Worm (Caenorhabditis elegans) whole organism, late embryonic: ENCODE measurements around the gene T01D1.8.

Experiments used
- C08G9.2 ChIP-seq: sonication (generic microtip); optimal IDR thresholded peaks from 2 replicates; lab custom pipeline; 2016; ENCODE audit warnings: mild to moderate bottlenecking, missing genetic modification characterization, moderate library complexity, missing compliant biosample characterization
- C38D4.7 ChIP-seq: fragments of 200-800 bp; sonication (Bioruptor generic); optimal IDR thresholded peaks from 2 replicates; lab custom pipeline; 2018; ENCODE audit warnings: mild to moderate bottlenecking, missing genetic modification characterization, moderate library complexity, missing compliant biosample characterization
- K02D7.2 ChIP-seq: sonication (generic microtip); optimal IDR thresholded peaks from 2 replicates; lab custom pipeline; 2017; ENCODE audit warnings: mild to moderate bottlenecking, missing genetic modification characterization, missing compliant biosample characterization
- K09A11.1 ChIP-seq: sonication (generic microtip); optimal IDR thresholded peaks from 2 replicates; lab custom pipeline; 2017; ENCODE audit warnings: antibody characterized with exemption, mild to moderate bottlenecking, missing genetic modification characterization, missing compliant biosample characterization; ENCODE audit not compliant: insufficient read depth
- ceh-14 ChIP-seq: sonication (generic microtip); optimal IDR thresholded peaks from 2 replicates; lab custom pipeline; 2016; ENCODE audit warnings: missing genotype, missing genetic modification characterization, missing compliant biosample characterization
- ceh-18 ChIP-seq: sonication (generic microtip); optimal IDR thresholded peaks from 2 replicates; lab custom pipeline; 2016; ENCODE audit warnings: missing genetic modification characterization, missing compliant biosample characterization
- ceh-24 ChIP-seq: sonication (generic microtip); optimal IDR thresholded peaks from 2 replicates; lab custom pipeline; 2016; ENCODE audit warnings: mild to moderate bottlenecking, missing genetic modification characterization, missing compliant biosample characterization
- ceh-30 ChIP-seq: fragments of 150-350 bp; optimal IDR thresholded peaks from 2 replicates; lab custom pipeline; 2014; ENCODE audit warnings: missing biosample characterization, missing genetic modification characterization
- ceh-48 ChIP-seq: sonication (generic microtip); optimal IDR thresholded peaks from 2 replicates; lab custom pipeline; 2016; ENCODE audit warnings: missing genetic modification characterization, inconsistent platforms, missing compliant biosample characterization
- ceh-6 ChIP-seq: fragments of 200-800 bp; sonication (Bioruptor generic); optimal IDR thresholded peaks from 2 replicates; lab custom pipeline; 2018; ENCODE audit warnings: mild to moderate bottlenecking, missing genetic modification characterization, missing compliant biosample characterization
- che-1 ChIP-seq: sonication (generic microtip); optimal IDR thresholded peaks from 2 replicates; lab custom pipeline; 2016; ENCODE audit warnings: mild to moderate bottlenecking, missing genetic modification characterization, missing compliant biosample characterization
- dmd-4 ChIP-seq: sonication (generic microtip); optimal IDR thresholded peaks from 2 replicates; lab custom pipeline; 2016; ENCODE audit warnings: borderline replicate concordance, missing genetic modification characterization, missing compliant biosample characterization
- dve-1 ChIP-seq: sonication (generic microtip); optimal IDR thresholded peaks from 2 replicates; lab custom pipeline; 2017; ENCODE audit warnings: antibody characterized with exemption, mild to moderate bottlenecking, missing genetic modification characterization, missing compliant biosample characterization
- elt-4 ChIP-seq: sonication (generic microtip); optimal IDR thresholded peaks from 2 replicates; lab custom pipeline; 2016; ENCODE audit warnings: missing genetic modification characterization, missing compliant biosample characterization
- ets-4 ChIP-seq: sonication (generic microtip); optimal IDR thresholded peaks from 2 replicates; lab custom pipeline; 2016; ENCODE audit warnings: missing genetic modification characterization, missing compliant biosample characterization
- eyg-1 ChIP-seq: sonication (generic microtip); optimal IDR thresholded peaks from 2 replicates; lab custom pipeline; 2016; ENCODE audit warnings: missing genotype, missing genetic modification characterization, missing compliant biosample characterization
- fkh-10 ChIP-seq: fragments of 150-350 bp; optimal IDR thresholded peaks from 2 replicates; lab custom pipeline; 2014; ENCODE audit warnings: missing biosample characterization, missing genetic modification reagents, missing genetic modification characterization
- fkh-6 ChIP-seq: sonication (generic microtip); optimal IDR thresholded peaks from 2 replicates; lab custom pipeline; 2016; ENCODE audit warnings: missing genetic modification characterization, missing compliant biosample characterization
- gmeb-2 ChIP-seq: sonication (generic microtip); optimal IDR thresholded peaks from 2 replicates; lab custom pipeline; 2016; ENCODE audit warnings: missing genetic modification characterization, inconsistent platforms, missing compliant biosample characterization
- hlh-13 ChIP-seq: fragments of 200-800 bp; sonication (Bioruptor generic); optimal IDR thresholded peaks from 2 replicates; lab custom pipeline; 2018; ENCODE audit warnings: mild to moderate bottlenecking, missing genetic modification characterization, missing compliant biosample characterization
- hlh-15 ChIP-seq: sonication (generic microtip); optimal IDR thresholded peaks from 2 replicates; lab custom pipeline; 2016; ENCODE audit warnings: missing genetic modification characterization, missing compliant biosample characterization
- hlh-30 ChIP-seq: sonication (generic microtip); optimal IDR thresholded peaks from 2 replicates; lab custom pipeline; 2017; ENCODE audit warnings: antibody characterized with exemption, missing genetic modification characterization, missing compliant biosample characterization; ENCODE audit not compliant: insufficient read depth
- hlh-6 ChIP-seq: sonication (generic microtip); optimal IDR thresholded peaks from 2 replicates; lab custom pipeline; 2016; ENCODE audit warnings: missing genotype, missing genetic modification characterization, missing compliant biosample characterization
- hlh-8 ChIP-seq: sonication (generic microtip); optimal IDR thresholded peaks from 2 replicates; lab custom pipeline; 2016; ENCODE audit warnings: missing genotype, missing genetic modification characterization, missing compliant biosample characterization
- lim-6 ChIP-seq: sonication (generic microtip); optimal IDR thresholded peaks from 2 replicates; lab custom pipeline; 2016; ENCODE audit warnings: missing genetic modification characterization, missing compliant biosample characterization
- lin-11 ChIP-seq: fragments of 200-800 bp; sonication (Bioruptor generic); optimal IDR thresholded peaks from 2 replicates; lab custom pipeline; 2018; ENCODE audit warnings: mild to moderate bottlenecking, missing genetic modification characterization, missing compliant biosample characterization
- madf-2 ChIP-seq: sonication (generic microtip); optimal IDR thresholded peaks from 2 replicates; lab custom pipeline; 2017; ENCODE audit warnings: missing genetic modification characterization, missing compliant biosample characterization
- nhr-232 ChIP-seq: sonication (generic microtip); optimal IDR thresholded peaks from 2 replicates; lab custom pipeline; 2016; ENCODE audit warnings: missing genetic modification characterization, missing compliant biosample characterization
- odd-2 ChIP-seq: sonication (generic microtip); optimal IDR thresholded peaks from 2 replicates; lab custom pipeline; 2017; ENCODE audit warnings: antibody characterized with exemption, mild to moderate bottlenecking, missing genetic modification characterization, missing compliant biosample characterization
- pat-9 ChIP-seq: fragments of 200-800 bp; sonication (Bioruptor generic); optimal IDR thresholded peaks from 2 replicates; lab custom pipeline; 2018; ENCODE audit warnings: mild to moderate bottlenecking, missing genetic modification characterization, moderate library complexity, missing compliant biosample characterization
- pha-4 ChIP-seq: fragments of 150-350 bp; optimal IDR thresholded peaks from 2 replicates; lab custom pipeline; 2018; ENCODE audit warnings: missing biosample characterization, missing genetic modification reagents, missing genetic modification characterization
- pqm-1 ChIP-seq: sonication (generic microtip); optimal IDR thresholded peaks from 2 replicates; lab custom pipeline; 2016; ENCODE audit warnings: missing genetic modification characterization, missing compliant biosample characterization
- pros-1 ChIP-seq: fragments of 150-350 bp; optimal IDR thresholded peaks from 2 replicates; lab custom pipeline; 2014; ENCODE audit warnings: missing biosample characterization, missing genetic modification reagents, missing genetic modification characterization
- ref-2 ChIP-seq: sonication (generic microtip); optimal IDR thresholded peaks from 2 replicates; lab custom pipeline; 2016; ENCODE audit warnings: missing genetic modification characterization, missing compliant biosample characterization
- sox-2 ChIP-seq: fragments of 200-800 bp; sonication (Bioruptor generic); IDR thresholded peaks from 2 replicates; pipeline ENCODE4 v1.3.6; 2022; ENCODE audit warnings: missing genetic modification reagents, missing genetic modification characterization, missing compliant biosample characterization
- sox-4 ChIP-seq: sonication (generic microtip); optimal IDR thresholded peaks from 2 replicates; lab custom pipeline; 2017; ENCODE audit warnings: mild to moderate bottlenecking, missing genetic modification characterization, inconsistent platforms, missing compliant biosample characterization
- tbx-2 ChIP-seq: sonication (generic microtip); optimal IDR thresholded peaks from 2 replicates; lab custom pipeline; 2016; ENCODE audit warnings: missing genetic modification characterization, missing compliant biosample characterization
- tbx-7 ChIP-seq: sonication (generic microtip); optimal IDR thresholded peaks from 2 replicates; lab custom pipeline; 2016; ENCODE audit warnings: missing genotype, missing genetic modification characterization, missing compliant biosample characterization
- unc-3 ChIP-seq, 2 experiments: fragments of 200-800 bp in 1 of 2; sonication (Bioruptor generic) in 1 of 2; sonication (generic microtip) in 1 of 2; conservative IDR thresholded peaks in 1 of 2; optimal IDR thresholded peaks in 1 of 2; 2 replicates each; pipeline versions ENCODE4 v1.3.6 to Lab custom; 2016 to 2022; ENCODE audit warnings: missing compliant biosample characterization in 2 of 2, missing genetic modification characterization in 2 of 2, missing genetic modification reagents in 1 of 2
- unc-42 ChIP-seq: sonication (generic microtip); optimal IDR thresholded peaks from 2 replicates; lab custom pipeline; 2016; ENCODE audit warnings: missing genotype, missing genetic modification characterization, missing compliant biosample characterization
- unc-55 ChIP-seq: sonication (generic microtip); optimal IDR thresholded peaks from 2 replicates; lab custom pipeline; 2017; ENCODE audit warnings: missing biosample characterization, missing genetic modification reagents, missing genetic modification characterization
- unc-86 ChIP-seq: sonication (generic microtip); optimal IDR thresholded peaks from 2 replicates; lab custom pipeline; 2016; ENCODE audit warnings: missing genetic modification characterization, missing compliant biosample characterization
- ztf-16 ChIP-seq: sonication (generic microtip); optimal IDR thresholded peaks from 2 replicates; lab custom pipeline; 2017; ENCODE audit warnings: missing genetic modification characterization, missing compliant biosample characterization

The T01D1.8 gene

ce11 chrII:216598-216997 is 30.1 kb downstream of the T01D1.8 start, which contains the start of gene F48A11.4 (continued):
- TF ChIP-seq ref-2 (peak; percentile 57), ets-4 (peak; percentile 41), ceh-14 (tag; lab: Kevin White, UChicago) (no peak), che-1 (tag; lab: Kevin White, UChicago) (peak; percentile 55), hlh-15 (tag; lab: Kevin White, UChicago) (no peak), fkh-6 (tag; lab: Kevin White, UChicago) (no peak), ceh-18 (tag; lab: Kevin White, UChicago) (peak; percentile 63), sox-2 (GFP tag; lab: Robert Waterston, UW) (no peak), fkh-10 (GFP tag; lab: Kevin White, UChicago) (no peak), hlh-13 (GFP tag; lab: Kevin White, UChicago) (no peak), ceh-48 (tag; lab: Kevin White, UChicago) (peak; percentile 37), pat-9 (tag; lab: Kevin White, UChicago) (peak; percentile 12), K02D7.2 (tag; lab: Kevin White, UChicago) (no peak), unc-55 (GFP tag; lab: Kevin White, UChicago) (peak; percentile 54), pqm-1 (no peak), pros-1 (tag; lab: Kevin White, UChicago) (no peak), hlh-6 (tag; lab: Kevin White, UChicago) (no peak), eyg-1 (no peak), C08G9.2 (tag; lab: Kevin White, UChicago) (peak; percentile 33), dve-1 (tag; lab: Kevin White, UChicago) (peak; percentile 64), unc-3 (GFP tag; conservative IDR thresholded peaks at IDR 0.05; lab: Robert Waterston, UW) (no peak), unc-3 (tag; optimal IDR thresholded peaks at IDR 0.05; lab: Kevin White, UChicago) (no peak), dmd-4 (tag; lab: Kevin White, UChicago) (no peak), elt-4 (tag; lab: Kevin White, UChicago) (no peak), unc-86 (tag; lab: Kevin White, UChicago) (peak; percentile 2), ceh-24 (tag; lab: Kevin White, UChicago) (no peak), unc-42 (tag; lab: Kevin White, UChicago) (peak; percentile 75), madf-2 (tag; lab: Kevin White, UChicago) (peak; percentile 16)

DNA sequence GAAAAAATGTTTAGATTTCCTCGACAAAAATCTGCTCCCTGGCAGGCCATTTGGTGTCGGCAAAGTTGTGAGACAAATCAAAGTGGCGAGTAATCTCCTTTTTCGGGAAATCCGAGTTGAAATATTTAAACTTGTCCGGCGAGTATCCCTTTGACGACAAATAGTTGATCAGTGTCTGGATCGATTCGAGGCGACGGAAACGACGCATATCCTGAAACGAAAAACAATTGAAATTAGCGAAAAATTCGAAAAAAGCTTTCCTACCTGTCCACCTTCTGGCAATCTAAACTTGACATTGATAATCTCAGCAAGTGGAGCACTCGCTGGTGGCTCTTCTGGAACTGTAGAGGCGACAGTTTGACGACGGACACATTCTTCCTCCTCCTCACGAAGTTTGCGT is 30.8 kb downstream of the T01D1.8 start:
- TF ChIP-seq ceh-30 (tag; lab: Kevin White, UChicago) (no peak), ztf-16 (tag; lab: Kevin White, UChicago) (no peak), unc-3 (GFP tag; conservative IDR thresholded peaks at IDR 0.05; lab: Robert Waterston, UW) (no peak), unc-3 (tag; optimal IDR thresholded peaks at IDR 0.05; lab: Kevin White, UChicago) (no peak), tbx-7 (tag; lab: Kevin White, UChicago) (no peak), unc-55 (GFP tag; lab: Kevin White, UChicago) (no peak), sox-4 (tag; lab: Kevin White, UChicago) (no peak), K02D7.2 (tag; lab: Kevin White, UChicago) (no peak), lin-11 (tag; lab: Kevin White, UChicago) (no peak), nhr-232 (no peak), fkh-6 (tag; lab: Kevin White, UChicago) (no peak), C38D4.7 (no peak), hlh-8 (tag; lab: Kevin White, UChicago) (no peak)

ce11 chrII:219846-220503 is 33.4 kb downstream of the T01D1.8 start:
- TF ChIP-seq odd-2 (tag; lab: Kevin White, UChicago): no peak
- TF ChIP-seq ets-4: no peak
- no peak for TF ChIP-seq pha-4 (tag; lab: Kevin White, UChicago)
- TF ChIP-seq ceh-6 (GFP tag; lab: Kevin White, UChicago): no peak
- TF ChIP-seq lim-6 (tag; lab: Kevin White, UChicago): no peak
- TF ChIP-seq fkh-6 (tag; lab: Kevin White, UChicago): no peak
- no peak for TF ChIP-seq tbx-2
- no peak for TF ChIP-seq ref-2
- TF ChIP-seq dve-1 (tag; lab: Kevin White, UChicago): no peak
- TF ChIP-seq K09A11.1 (tag; lab: Kevin White, UChicago): no peak
- TF ChIP-seq hlh-6 (tag; lab: Kevin White, UChicago): no peak
- no peak for TF ChIP-seq hlh-30
- no peak for TF ChIP-seq ceh-24 (tag; lab: Kevin White, UChicago)
- TF ChIP-seq hlh-15 (tag; lab: Kevin White, UChicago): no peak
- no peak for TF ChIP-seq gmeb-2 (tag; lab: Kevin White, UChicago)
- TF ChIP-seq unc-55 (GFP tag; lab: Kevin White, UChicago): no peak
- no peak for TF ChIP-seq hlh-8 (tag; lab: Kevin White, UChicago)
